Worm (Caenorhabditis elegans) whole organism, L4 larva: ENCODE measurements around the gene F29C4.4.

Source experiments
- T20F7.1 ChIP-seq: fragments of 200-800 bp; sonication (Bioruptor generic); optimal IDR thresholded peaks from 2 replicates; lab custom pipeline; 2018; ENCODE audit warnings: mild to moderate bottlenecking, missing genetic modification characterization, missing compliant biosample characterization
- aha-1 ChIP-seq: fragments of 150-350 bp; peaks from one replicate; lab custom pipeline; 2014; ENCODE audit warnings: missing biosample characterization, missing genetic modification characterization
- attf-4 ChIP-seq: sonication (generic microtip); optimal IDR thresholded peaks from 3 replicates; lab custom pipeline; 2017; ENCODE audit warnings: missing biosample characterization, missing genetic modification characterization
- ceh-20 ChIP-seq: fragments of 200-800 bp; sonication (Bioruptor generic); IDR thresholded peaks from 2 replicates; pipeline ENCODE4 v1.3.6; 2022; ENCODE audit warnings: missing genetic modification reagents, missing genetic modification characterization, missing compliant biosample characterization
- ceh-32 ChIP-seq: sonication (generic microtip); optimal IDR thresholded peaks from 2 replicates; lab custom pipeline; 2016; ENCODE audit warnings: mild to moderate bottlenecking, missing genetic modification characterization, missing compliant biosample characterization; ENCODE audit not compliant: poor library complexity
- cey-2 ChIP-seq: sonication (generic microtip); optimal IDR thresholded peaks from 3 replicates; lab custom pipeline; 2017; ENCODE audit warnings: missing genetic modification characterization, mild to moderate bottlenecking, missing compliant biosample characterization, antibody characterized with exemption, borderline replicate concordance; ENCODE audit not compliant: insufficient read depth
- daf-19 ChIP-seq: fragments of 200-800 bp; sonication (Bioruptor generic); conservative IDR thresholded peaks from 2 replicates; pipeline ENCODE4 v1.3.6; 2022; ENCODE audit warnings: missing genetic modification characterization, missing compliant biosample characterization
- dmd-9 ChIP-seq: fragments of 200-800 bp; sonication (Bioruptor generic); IDR thresholded peaks from 2 replicates; pipeline ENCODE4 v1.3.6; 2022; ENCODE audit warnings: missing genetic modification reagents, missing genetic modification characterization, missing compliant biosample characterization
- dpl-1 ChIP-seq: fragments of 150-350 bp; optimal IDR thresholded peaks from 2 replicates; lab custom pipeline; 2014; ENCODE audit warnings: missing biosample characterization, missing genetic modification reagents, missing genetic modification characterization
- dve-1 ChIP-seq: sonication (generic microtip); optimal IDR thresholded peaks from 2 replicates; lab custom pipeline; 2017; ENCODE audit warnings: antibody characterized with exemption, mild to moderate bottlenecking, missing genetic modification characterization, missing compliant biosample characterization; ENCODE audit not compliant: insufficient read depth
- fos-1 ChIP-seq: fragments of 150-350 bp; optimal IDR thresholded peaks from 2 replicates; lab custom pipeline; 2014; ENCODE audit warnings: missing biosample characterization, missing genetic modification characterization
- hlh-11 ChIP-seq: fragments of 200-800 bp; sonication (Bioruptor generic); optimal IDR thresholded peaks from 2 replicates; lab custom pipeline; 2018; ENCODE audit warnings: mild to moderate bottlenecking, missing genetic modification characterization, missing compliant biosample characterization
- hlh-30 ChIP-seq: sonication (generic microtip); optimal IDR thresholded peaks from 2 replicates; lab custom pipeline; 2017; ENCODE audit warnings: antibody characterized with exemption, mild to moderate bottlenecking, missing genetic modification characterization, missing compliant biosample characterization; ENCODE audit not compliant: insufficient read depth
- hmg-1.1 ChIP-seq: fragments of 200-800 bp; sonication (Bioruptor generic); IDR thresholded peaks from 2 replicates; pipeline ENCODE4 v1.3.6; 2022; ENCODE audit warnings: missing genetic modification reagents, missing genetic modification characterization, missing compliant biosample characterization
- lim-7 ChIP-seq: fragments of 200-800 bp; sonication (Bioruptor generic); IDR thresholded peaks from 2 replicates; pipeline ENCODE4 v1.3.6; 2022; ENCODE audit warnings: missing genetic modification characterization, missing compliant biosample characterization
- lin-38 ChIP-seq: fragments of 200-800 bp; sonication (Bioruptor generic); IDR thresholded peaks from 2 replicates; pipeline ENCODE4 v1.3.6; 2022; ENCODE audit warnings: missing genetic modification reagents, missing genetic modification characterization, missing compliant biosample characterization
- lir-3 ChIP-seq: sonication (generic microtip); optimal IDR thresholded peaks from 2 replicates; lab custom pipeline; 2016; ENCODE audit warnings: mild to moderate bottlenecking, missing genetic modification characterization, missing compliant biosample characterization
- lsy-2 ChIP-seq, 2 experiments: fragments of 150-350 bp in 1 of 2; sonication (generic microtip) in 1 of 2; optimal IDR thresholded peaks; 2 replicates each; lab custom pipeline; 2014 to 2017; ENCODE audit warnings: missing biosample characterization in 2 of 2, missing genetic modification characterization in 2 of 2
- mdl-1 ChIP-seq, 2 experiments: fragments of 150-350 bp in 1 of 2; sonication (generic microtip) in 1 of 2; optimal IDR thresholded peaks; 2 replicates each; lab custom pipeline; 2014 to 2017; ENCODE audit warnings: missing biosample characterization in 2 of 2, missing genetic modification characterization in 2 of 2
- mdt-29 ChIP-seq: fragments of 200-800 bp; sonication (Bioruptor generic); IDR thresholded peaks from 2 replicates; pipeline ENCODE4 v1.3.6; 2022; ENCODE audit warnings: missing genetic modification reagents, missing genetic modification characterization, missing compliant biosample characterization
- mes-2 ChIP-seq: sonication (generic microtip); optimal IDR thresholded peaks from 2 replicates; lab custom pipeline; 2016; ENCODE audit warnings: missing genotype, mild to moderate bottlenecking, missing genetic modification characterization, missing compliant biosample characterization; ENCODE audit not compliant: poor library complexity, severe bottlenecking
- nhr-237 ChIP-seq: sonication (generic microtip); optimal IDR thresholded peaks from 2 replicates; lab custom pipeline; 2017; ENCODE audit warnings: missing biosample characterization, missing genetic modification characterization
- nhr-25 ChIP-seq: sonication (generic microtip); optimal IDR thresholded peaks from 2 replicates; lab custom pipeline; 2017; ENCODE audit warnings: missing genetic modification characterization, mild to moderate bottlenecking, missing compliant biosample characterization, antibody characterized with exemption, moderate library complexity, borderline replicate concordance; ENCODE audit not compliant: insufficient read depth
- nhr-48 ChIP-seq: sonication (generic microtip); optimal IDR thresholded peaks from 2 replicates; lab custom pipeline; 2016; ENCODE audit warnings: mild to moderate bottlenecking, missing genetic modification characterization, missing compliant biosample characterization
- php-3 ChIP-seq: fragments of 200-800 bp; sonication (Bioruptor generic); IDR thresholded peaks from 2 replicates; pipeline ENCODE4 v1.3.6; 2022; ENCODE audit warnings: missing genetic modification reagents, missing genetic modification characterization, missing compliant biosample characterization
- saeg-2 ChIP-seq: fragments of 200-800 bp; sonication (Bioruptor generic); IDR thresholded peaks from 2 replicates; pipeline ENCODE4 v1.3.6; 2022; ENCODE audit warnings: missing genetic modification reagents, missing genetic modification characterization, missing compliant biosample characterization
- sdz-12 ChIP-seq: fragments of 200-800 bp; sonication (Bioruptor generic); optimal IDR thresholded peaks from 2 replicates; lab custom pipeline; 2018; ENCODE audit warnings: mild to moderate bottlenecking, missing genetic modification characterization, missing compliant biosample characterization
- set-16 ChIP-seq: fragments of 200-800 bp; sonication (Bioruptor generic); IDR thresholded peaks from 2 replicates; pipeline ENCODE4 v1.3.6; 2022; ENCODE audit warnings: missing genetic modification reagents, missing genetic modification characterization, missing compliant biosample characterization
- skn-1 ChIP-seq: fragments of 150-350 bp; optimal IDR thresholded peaks from 2 replicates; lab custom pipeline; 2014; ENCODE audit warnings: missing biosample characterization, missing genetic modification characterization
- snpc-4 ChIP-seq: fragments of 150-350 bp; optimal IDR thresholded peaks from 2 replicates; lab custom pipeline; 2014; ENCODE audit warnings: missing biosample characterization, missing genetic modification characterization
- spr-1 ChIP-seq: sonication (generic microtip); optimal IDR thresholded peaks from 2 replicates; lab custom pipeline; 2016; ENCODE audit warnings: mild to moderate bottlenecking, missing genetic modification characterization, missing compliant biosample characterization
- spr-3 ChIP-seq: fragments of 200-800 bp; sonication (Bioruptor generic); optimal IDR thresholded peaks from 2 replicates; lab custom pipeline; 2018; ENCODE audit warnings: mild to moderate bottlenecking, missing genetic modification characterization, missing compliant biosample characterization
- unc-62 ChIP-seq, 3 experiments: fragments of 150-350 bp in 1 of 3; sonication (generic microtip); optimal IDR thresholded peaks in 2 of 3; peaks in 1 of 3; 1 replicate in 1 of 3; 2 replicates in 2 of 3; lab custom pipeline; 2014 to 2017; ENCODE audit warnings: missing biosample characterization in 3 of 3, missing genetic modification characterization in 3 of 3, missing genetic modification reagents in 3 of 3, missing genotype in 1 of 3
- vab-7 ChIP-seq: fragments of 200-800 bp; sonication (Bioruptor generic); IDR thresholded peaks from 2 replicates; pipeline ENCODE4 v1.3.6; 2022; ENCODE audit warnings: missing genetic modification reagents, missing genetic modification characterization, missing compliant biosample characterization
- zag-1 ChIP-seq: fragments of 150-350 bp; optimal IDR thresholded peaks from 2 replicates; lab custom pipeline; 2014; ENCODE audit warnings: missing biosample characterization, missing genetic modification characterization
- zip-2 ChIP-seq: fragments of 150-350 bp; optimal IDR thresholded peaks from 2 replicates; lab custom pipeline; 2014; ENCODE audit warnings: missing biosample characterization, missing genetic modification characterization
- ztf-7 ChIP-seq: fragments of 150-350 bp; optimal IDR thresholded peaks from 2 replicates; lab custom pipeline; 2014; ENCODE audit warnings: missing biosample characterization, missing genetic modification characterization

F29C4.4 gene

ce11 chrIV:143807-144371 is 32.4 kb downstream of the F29C4.4 start (continued):
- TF ChIP-seq hlh-11 (tag; lab: Kevin White, UChicago): peak; percentile 64
- no peak for TF ChIP-seq saeg-2 (GFP tag; lab: Robert Waterston, UW)
- TF ChIP-seq T20F7.1 (GFP tag; lab: Kevin White, UChicago): no peak
- peak; percentile 91 for TF ChIP-seq lim-7
- peak; percentile 75 for TF ChIP-seq lin-38
- TF ChIP-seq dmd-9 (GFP tag; lab: Robert Waterston, UW): 0 out of 2 replicates have a peak, but pooled peaks have one; percentile 51
- no peak for TF ChIP-seq dve-1 (tag; lab: Kevin White, UChicago)
- TF ChIP-seq ceh-32 (tag; lab: Kevin White, UChicago): no peak
- no peak for TF ChIP-seq attf-4 (tag; lab: Kevin White, UChicago)
- no peak for TF ChIP-seq dpl-1 (GFP tag; lab: Kevin White, UChicago)
- peak; percentile 95 for TF ChIP-seq hmg-1.1 (GFP tag; lab: Robert Waterston, UW)
- peak; percentile 66 for TF ChIP-seq spr-3 (GFP tag; lab: Kevin White, UChicago)
- no peak for TF ChIP-seq nhr-48 (tag; lab: Kevin White, UChicago)
- peak; percentile 90 for TF ChIP-seq vab-7 (GFP tag; lab: Robert Waterston, UW)
- TF ChIP-seq skn-1 (tag; lab: Kevin White, UChicago): no peak
- TF ChIP-seq zag-1: no peak
- TF ChIP-seq nhr-237 (tag; lab: Kevin White, UChicago): no peak
- peak; percentile 79 for TF ChIP-seq mes-2 (tag; lab: Kevin White, UChicago)
- peak; percentile 49 for TF ChIP-seq sdz-12 (GFP tag; lab: Kevin White, UChicago)
- no peak for TF ChIP-seq fos-1 (tag; lab: Kevin White, UChicago)
- TF ChIP-seq daf-19 (GFP tag; lab: Robert Waterston, UW): peak; percentile 51; the same call in 1 of the 2 replicates

- TF ChIP-seq spr-1 (tag; lab: Kevin White, UChicago) (no peak), zip-2 (tag; lab: Kevin White, UChicago) (no peak), ceh-20 (GFP tag; lab: Robert Waterston, UW) (no peak), ztf-7 (tag; lab: Kevin White, UChicago) (no peak), T20F7.1 (GFP tag; lab: Kevin White, UChicago) (no peak), cey-2 (tag; lab: Kevin White, UChicago) (no peak), mdl-1 (tag; optimal IDR thresholded peaks at IDR 0.05; lab: Kevin White, UChicago) (no peak), snpc-4 (no peak), lsy-2 (tag; optimal IDR thresholded peaks at IDR 0.05; lab: Kevin White, UChicago) (no peak), nhr-25 (tag; lab: Kevin White, UChicago) (no peak), mdt-29 (no peak), lin-38 (no peak), lir-3 (tag; lab: Kevin White, UChicago) (no peak), aha-1 (tag; lab: Kevin White, UChicago) (peak; percentile 44), unc-62 (GFP tag; optimal IDR thresholded peaks at IDR 0.05 in 1 of 2; lab: Kevin White, UChicago) (peak in 1 of 2 experiments; percentile 43), unc-62 (tag; optimal IDR thresholded peaks at IDR 0.05; lab: Kevin White, UChicago) (no peak)
Observed at ce11 chrIV:147819-148218, 36.3 kb downstream of the F29C4.4 start, which contains the start of gene col-99. col-99 (minus strand) TSS chrIV:147919.

- TF ChIP-seq hlh-30 (tag; lab: Kevin White, UChicago) (no peak), set-16 (GFP tag; lab: Robert Waterston, UW) (no peak), aha-1 (tag; lab: Kevin White, UChicago) (peak; percentile 82), unc-62 (GFP tag; optimal IDR thresholded peaks at IDR 0.05 in 1 of 2; lab: Kevin White, UChicago) (peak in 1 of 2 experiments; percentile 91), unc-62 (tag; optimal IDR thresholded peaks at IDR 0.05; lab: Kevin White, UChicago) (no peak), dpl-1 (GFP tag; lab: Kevin White, UChicago) (no peak), php-3 (GFP tag; lab: Robert Waterston, UW) (no peak)
Observed at ce11 chrIV:148756-149155, 37.3 kb downstream of the F29C4.4 start.
